Fruit fly (Drosophila melanogaster) whole organism: ENCODE data around the gene CG3071.

Experiments used
- EcR ChIP-seq, 2 experiments: fragments of >200 bp; optimal IDR thresholded peaks; 2 replicates each; lab custom pipeline; 2017; ENCODE audit warnings: missing biosample characterization in 2 of 2, missing genetic modification characterization in 2 of 2, missing genetic modification reagents in 2 of 2
- pan ChIP-seq: fragments of >200 bp; optimal IDR thresholded peaks from 2 replicates; lab custom pipeline; 2017
- psq ChIP-seq: fragments of >200 bp; optimal IDR thresholded peaks from 2 replicates; lab custom pipeline; 2017
- usp ChIP-seq: fragments of >200 bp; optimal IDR thresholded peaks from 2 replicates; lab custom pipeline; 2017; ENCODE audit warnings: missing biosample characterization, missing genetic modification characterization, mixed read lengths

dm6 chrX:2262511-2262910 lies at the start of gene CG3071, which contains the start of gene temp:
- TF ChIP-seq psq (lab: Kevin White, UChicago) (no peak), EcR (GFP tag; optimal IDR thresholded peaks at IDR 0.05; lab: Kevin White, UChicago) (no peak), usp (GFP tag; lab: Kevin White, UChicago) (no peak), pan (no peak)
